Fruit fly (Drosophila melanogaster) whole organism, embryonic: ENCODE measurements around the gene Gorab.

Experiments
- CG10267 ChIP-seq: fragments of 200-800 bp; sonication (Bioruptor generic); optimal IDR thresholded peaks from 2 replicates; lab custom pipeline; 2018; ENCODE audit warnings: missing biosample characterization, mild to moderate bottlenecking, missing genetic modification characterization, moderate library complexity
- CG13287 ChIP-seq: fragments of 200-800 bp; sonication (Bioruptor generic); IDR thresholded peaks from 2 replicates; pipeline ENCODE4 v1.3.6; 2022; ENCODE audit warnings: missing biosample characterization, missing genetic modification characterization; ENCODE audit not compliant: partially characterized antibody
- CG15479 ChIP-seq: fragments of 200-800 bp; sonication (Bioruptor generic); optimal IDR thresholded peaks from 3 replicates; lab custom pipeline; 2019; ENCODE audit warnings: missing biosample characterization, mild to moderate bottlenecking, missing genetic modification characterization, moderate library complexity
- CG1603 ChIP-seq: fragments of 200-800 bp; sonication (Bioruptor generic); optimal IDR thresholded peaks from 2 replicates; lab custom pipeline; 2019; ENCODE audit warnings: missing biosample characterization, mild to moderate bottlenecking, missing genetic modification characterization, moderate library complexity
- CG17912 ChIP-seq: fragments of 200-800 bp; sonication (Bioruptor generic); optimal IDR thresholded peaks from 2 replicates; lab custom pipeline; 2018; ENCODE audit warnings: missing biosample characterization, mild to moderate bottlenecking, missing genetic modification characterization
- CG18599 ChIP-seq: fragments of 200-800 bp; sonication (Bioruptor generic); optimal IDR thresholded peaks from 3 replicates; lab custom pipeline; 2017; ENCODE audit warnings: missing biosample characterization, missing genetic modification characterization, mild to moderate bottlenecking, moderate library complexity, missing genetic modification reagents
- CG2120 ChIP-seq: fragments of 200-800 bp; sonication (Bioruptor generic); optimal IDR thresholded peaks from 3 replicates; lab custom pipeline; 2016; ENCODE audit warnings: missing biosample characterization, missing genetic modification characterization
- CG2199 ChIP-seq: fragments of 200-800 bp; sonication (Bioruptor generic); IDR thresholded peaks from 3 replicates; pipeline ENCODE4 v1.3.6; 2022; ENCODE audit warnings: missing biosample characterization, missing genetic modification characterization
- CG30431 ChIP-seq: fragments of 200-800 bp; sonication (Bioruptor generic); optimal IDR thresholded peaks from 2 replicates; lab custom pipeline; 2017; ENCODE audit warnings: missing biosample characterization, missing genetic modification characterization
- CG4424 ChIP-seq: fragments of 200-800 bp; sonication (Bioruptor generic); optimal IDR thresholded peaks from 3 replicates; lab custom pipeline; 2016; ENCODE audit warnings: missing biosample characterization, missing genetic modification characterization
- CG6175 ChIP-seq: fragments of 200-800 bp; sonication (Bioruptor generic); IDR thresholded peaks from 3 replicates; pipeline ENCODE4 v1.3.6; 2022; ENCODE audit warnings: missing biosample characterization, missing genetic modification characterization
- CG7745 ChIP-seq: fragments of 200-800 bp; sonication (Bioruptor generic); optimal IDR thresholded peaks from 2 replicates; lab custom pipeline; 2018; ENCODE audit warnings: missing biosample characterization, mild to moderate bottlenecking, missing genetic modification characterization, moderate library complexity
- CG7963 ChIP-seq: fragments of 200-800 bp; sonication (Bioruptor generic); IDR thresholded peaks from 3 replicates; pipeline ENCODE4 v1.3.6; 2022; ENCODE audit warnings: missing biosample characterization, missing genetic modification characterization; ENCODE audit not compliant: partially characterized antibody
- CG9609 ChIP-seq: fragments of 200-800 bp; sonication (Bioruptor generic); optimal IDR thresholded peaks from 3 replicates; lab custom pipeline; 2016; ENCODE audit warnings: missing biosample characterization, missing genetic modification characterization
- CG9797 ChIP-seq: fragments of 200-800 bp; sonication (Bioruptor generic); optimal IDR thresholded peaks from 3 replicates; lab custom pipeline; 2018; ENCODE audit warnings: missing biosample characterization, mild to moderate bottlenecking, missing genetic modification characterization
- CG9932 ChIP-seq: fragments of 200-800 bp; sonication (Bioruptor generic); IDR thresholded peaks from 2 replicates; pipeline ENCODE4 v1.3.6; 2022; ENCODE audit warnings: missing biosample characterization, missing genetic modification characterization
- D19B ChIP-seq: fragments of 200-800 bp; sonication (Bioruptor generic); optimal IDR thresholded peaks from 2 replicates; lab custom pipeline; 2017; ENCODE audit warnings: missing biosample characterization, mild to moderate bottlenecking, missing genetic modification characterization
- Dfd ChIP-seq, 2 experiments: fragments of >200 bp; optimal IDR thresholded peaks; 2 replicates each; lab custom pipeline; 2017; ENCODE audit warnings: missing biosample characterization in 2 of 2, missing genetic modification characterization in 2 of 2
- H2.0 ChIP-seq: fragments of 200-800 bp; sonication (Bioruptor generic); IDR thresholded peaks from 2 replicates; pipeline ENCODE4 v1.3.6; 2022; ENCODE audit warnings: missing biosample characterization, missing genetic modification characterization
- HHEX ChIP-seq: fragments of 200-800 bp; sonication (Bioruptor generic); optimal IDR thresholded peaks from 3 replicates; lab custom pipeline; 2017; ENCODE audit warnings: missing biosample characterization, mild to moderate bottlenecking, missing genetic modification characterization, missing genetic modification reagents
- Hey ChIP-seq: fragments of 200-800 bp; sonication (Bioruptor generic); optimal IDR thresholded peaks from 3 replicates; lab custom pipeline; 2018; ENCODE audit warnings: missing biosample characterization, mild to moderate bottlenecking, missing genetic modification characterization
- Hmr ChIP-seq: fragments of 200-800 bp; sonication (Bioruptor generic); optimal IDR thresholded peaks from 3 replicates; lab custom pipeline; 2017; ENCODE audit warnings: mild to moderate bottlenecking, missing biosample characterization, missing genetic modification reagents, missing genetic modification characterization
- Hmx ChIP-seq: fragments of 200-800 bp; sonication (Bioruptor generic); optimal IDR thresholded peaks from 2 replicates; lab custom pipeline; 2016; ENCODE audit warnings: missing biosample characterization, missing genetic modification characterization
- Hr39 ChIP-seq: fragments of >200 bp; optimal IDR thresholded peaks from 2 replicates; lab custom pipeline; 2017
- MESR4 ChIP-seq: fragments of 200-800 bp; sonication (Bioruptor generic); optimal IDR thresholded peaks from 2 replicates; lab custom pipeline; 2018; ENCODE audit warnings: missing biosample characterization, mild to moderate bottlenecking, missing genetic modification characterization, moderate library complexity
- Myb ChIP-seq: fragments of 200-800 bp; sonication (Bioruptor generic); optimal IDR thresholded peaks from 2 replicates; lab custom pipeline; 2016; ENCODE audit warnings: missing biosample characterization, missing genetic modification characterization
- abd-A ChIP-seq: fragments of 200-800 bp; sonication (Bioruptor generic); optimal IDR thresholded peaks from 3 replicates; lab custom pipeline; 2019; ENCODE audit warnings: missing biosample characterization, mild to moderate bottlenecking, missing genetic modification characterization, moderate library complexity
- cg ChIP-seq: fragments of 200-800 bp; sonication (Bioruptor generic); optimal IDR thresholded peaks from 3 replicates; lab custom pipeline; 2019; ENCODE audit warnings: missing biosample characterization, mild to moderate bottlenecking, missing genetic modification characterization, moderate library complexity
- chn ChIP-seq: fragments of 200-800 bp; sonication (Bioruptor generic); optimal IDR thresholded peaks from 2 replicates; lab custom pipeline; 2016; ENCODE audit warnings: missing biosample characterization, missing genetic modification characterization
- cwo ChIP-seq: fragments of 200-800 bp; sonication (Bioruptor generic); optimal IDR thresholded peaks from 3 replicates; lab custom pipeline; 2017; ENCODE audit warnings: missing biosample characterization, missing genetic modification characterization, mild to moderate bottlenecking, moderate library complexity, missing genetic modification reagents
- dati ChIP-seq: fragments of 200-800 bp; sonication (Bioruptor generic); IDR thresholded peaks from 2 replicates; pipeline ENCODE4 v1.3.6; 2022; ENCODE audit warnings: missing biosample characterization, missing genetic modification characterization
- dysf ChIP-seq: fragments of 200-800 bp; sonication (Bioruptor generic); IDR thresholded peaks from 3 replicates; pipeline ENCODE4 v1.3.6; 2022; ENCODE audit warnings: missing biosample characterization, missing genetic modification characterization
- fd3F ChIP-seq: fragments of 200-800 bp; sonication (Bioruptor generic); optimal IDR thresholded peaks from 2 replicates; lab custom pipeline; 2018; ENCODE audit warnings: missing biosample characterization, mild to moderate bottlenecking, missing genetic modification characterization, moderate library complexity
- gsb ChIP-seq: fragments of 200-800 bp; sonication (Bioruptor generic); IDR thresholded peaks from 2 replicates; pipeline ENCODE4 v1.3.6; 2022; ENCODE audit warnings: missing biosample characterization, missing genetic modification characterization
- knrl ChIP-seq: fragments of 200-800 bp; sonication (Bioruptor generic); IDR thresholded peaks from 3 replicates; pipeline ENCODE4 v1.3.6; 2022; ENCODE audit warnings: missing biosample characterization, missing genetic modification characterization; ENCODE audit not compliant: partially characterized antibody
- lilli ChIP-seq: fragments of 200-800 bp; sonication (Bioruptor generic); optimal IDR thresholded peaks from 3 replicates; lab custom pipeline; 2016; ENCODE audit warnings: missing biosample characterization, missing genetic modification characterization
- luna ChIP-seq: fragments of 200-800 bp; sonication (Bioruptor generic); optimal IDR thresholded peaks from 2 replicates; lab custom pipeline; 2016; ENCODE audit warnings: missing biosample characterization, missing genetic modification characterization
- oc ChIP-seq: fragments of 200-800 bp; sonication (Bioruptor generic); optimal IDR thresholded peaks from 2 replicates; lab custom pipeline; 2018; ENCODE audit warnings: missing biosample characterization, mild to moderate bottlenecking, missing genetic modification characterization, moderate library complexity
- pb ChIP-seq: fragments of 200-800 bp; sonication (Bioruptor generic); optimal IDR thresholded peaks from 3 replicates; lab custom pipeline; 2016; ENCODE audit warnings: missing biosample characterization, missing genetic modification characterization
- phol ChIP-seq: fragments of 200-800 bp; sonication (Bioruptor generic); optimal IDR thresholded peaks from 3 replicates; lab custom pipeline; 2018; ENCODE audit warnings: missing biosample characterization, mild to moderate bottlenecking, missing genetic modification characterization, moderate library complexity
- prd ChIP-seq, 3 experiments: fragments of >200 bp in 2 of 3; fragments of 200-800 bp in 1 of 3; sonication (Bioruptor generic) in 1 of 3; optimal IDR thresholded peaks in 2 of 3; IDR thresholded peaks in 1 of 3; 2 replicates in 2 of 3; 3 replicates in 1 of 3; pipeline versions ENCODE4 v1.3.6 to Lab custom; 2017 to 2022; ENCODE audit warnings: missing biosample characterization in 1 of 3, missing genetic modification characterization in 1 of 3
- pros ChIP-seq: fragments of 200-800 bp; sonication (Bioruptor generic); optimal IDR thresholded peaks from 3 replicates; lab custom pipeline; 2019; ENCODE audit warnings: missing biosample characterization, mild to moderate bottlenecking, missing genetic modification characterization, moderate library complexity
- sens ChIP-seq: fragments of 200-800 bp; sonication (Bioruptor generic); peaks from one replicate; lab custom pipeline; 2016; ENCODE audit warnings: missing biosample characterization, missing genetic modification characterization
- sqz ChIP-seq: fragments of 200-800 bp; sonication (Bioruptor generic); optimal IDR thresholded peaks from 3 replicates; lab custom pipeline; 2018; ENCODE audit warnings: missing biosample characterization, mild to moderate bottlenecking, missing genetic modification characterization
- sug ChIP-seq: fragments of 200-800 bp; optimal IDR thresholded peaks from 2 replicates; lab custom pipeline; 2019; ENCODE audit warnings: missing biosample characterization, mild to moderate bottlenecking, missing genetic modification characterization, moderate library complexity
- tgo ChIP-seq: fragments of 200-800 bp; sonication (Bioruptor generic); IDR thresholded peaks from 3 replicates; pipeline ENCODE4 v1.3.6; 2022; ENCODE audit warnings: missing biosample characterization, missing genetic modification characterization
- tll ChIP-seq, 2 experiments: fragments of 200-800 bp in 1 of 2; fragments of >200 bp in 1 of 2; sonication (Bioruptor generic) in 1 of 2; optimal IDR thresholded peaks; 2 replicates each; lab custom pipeline; 2017 to 2019; ENCODE audit warnings: missing biosample characterization in 2 of 2, missing genetic modification characterization in 2 of 2, mild to moderate bottlenecking in 1 of 2, moderate library complexity in 1 of 2

Gene Gorab

dm6 chr3L:17447881-17448280, 19.2 kb upstream of the Gorab start (continued):
- TF ChIP-seq pb (GFP tag; lab: Kevin White, UChicago) = no peak
- TF ChIP-seq Dfd (GFP tag; optimal IDR thresholded peaks at IDR 0.05; lab: Kevin White, UChicago) = no peak
- TF ChIP-seq fd3F (GFP tag; lab: Kevin White, UChicago) = no peak
- peak; percentile 47; the same call in 1 of the 3 replicates for TF ChIP-seq dysf (GFP tag; lab: Robert Waterston, UW)
- peak; percentile 17 for TF ChIP-seq CG4424 (GFP tag; lab: Kevin White, UChicago)
- TF ChIP-seq CG1603 (tag; lab: Kevin White, UChicago) = no peak
- no peak for TF ChIP-seq CG17912 (GFP tag; lab: Kevin White, UChicago)
- TF ChIP-seq CG30431 (GFP tag; lab: Kevin White, UChicago) = no peak
- peak; percentile 33 for TF ChIP-seq sug (tag; lab: Kevin White, UChicago)
- peak; percentile 17 for TF ChIP-seq phol (tag; lab: Kevin White, UChicago)
- peak; percentile 15 for TF ChIP-seq CG10267 (tag; lab: Kevin White, UChicago)
- TF ChIP-seq sqz (GFP tag; lab: Kevin White, UChicago) = no peak

- TF ChIP-seq oc (no peak), abd-A (tag; lab: Kevin White, UChicago) (peak; percentile 19), CG7963 (GFP tag; lab: Robert Waterston, UW) (no peak), CG9797 (GFP tag; lab: Kevin White, UChicago) (no peak), Hmx (GFP tag; lab: Kevin White, UChicago) (no peak), CG9932 (GFP tag; lab: Robert Waterston, UW) (no peak), CG9609 (no peak), Hey (tag; lab: Kevin White, UChicago) (no peak), gsb (GFP tag; lab: Robert Waterston, UW) (no peak), MESR4 (GFP tag; lab: Kevin White, UChicago) (no peak), H2.0 (GFP tag; lab: Robert Waterston, UW) (no peak), dati (GFP tag; lab: Robert Waterston, UW) (no peak), tll (GFP tag; optimal IDR thresholded peaks at IDR 0.05; lab: Kevin White, UChicago) (peak in 1 of 2 experiments; percentile 75), cg (GFP tag; lab: Kevin White, UChicago) (peak; percentile 61), sens (GFP tag; lab: Kevin White, UChicago) (peak; percentile 59), knrl (GFP tag; lab: Robert Waterston, UW) (no peak), CG7745 (tag; lab: Kevin White, UChicago) (no peak), prd (optimal IDR thresholded peaks at IDR 0.05; lab: Kevin White, UChicago) (no peak), prd (GFP tag; IDR thresholded peaks at IDR 0.05; lab: Robert Waterston, UW) (no peak), tgo (GFP tag; lab: Robert Waterston, UW) (no peak), Hmr (no peak), HHEX (GFP tag; lab: Kevin White, UChicago) (no peak), CG15479 (GFP tag; lab: Kevin White, UChicago) (peak; percentile 18), chn (GFP tag; lab: Kevin White, UChicago) (no peak), pros (GFP tag; lab: Kevin White, UChicago) (peak; percentile 94), CG2120 (GFP tag; lab: Kevin White, UChicago) (no peak), luna (GFP tag; lab: Kevin White, UChicago) (no peak), cwo (GFP tag; lab: Kevin White, UChicago) (no peak), CG2199 (peak; percentile 75; the same call in 2 of the 3 replicates), lilli (GFP tag; lab: Kevin White, UChicago) (no peak), CG13287 (no peak), Myb (no peak), D19B (GFP tag; lab: Kevin White, UChicago) (no peak), CG6175 (GFP tag; lab: Robert Waterston, UW) (no peak), CG18599 (GFP tag; lab: Kevin White, UChicago) (no peak), Hr39 (lab: Kevin White, UChicago) (peak; percentile 6)
These were observed 17.2 kb upstream of the Gorab start for dm6 chr3L:17445629-17446431.
